2 fruit fly cellular contexts compared by ENCODE assay signal in genomic region chrX:1951391-1952066, dm6.
A peak's percentile ranks its signal among the peaks of the same experiment; 100 is the strongest.
TF ChIP-seq lines count a peak whose summit lies in the region.

No protein-coding gene starts in this region.

TF ChIP-seq in whole organism, embryonic, 481 proteins besides CTCF, POLR2A, EP300 and RAD21 (continued from another document and continues in another):
- TF ChIP-seq Dp (GFP tag; optimal IDR thresholded peaks at IDR 0.05; lab: Kevin White, UChicago) = peak; percentile 3
- TF ChIP-seq CG8089 (GFP tag; optimal IDR thresholded peaks at IDR 0.05; lab: Kevin White, UChicago) = peak; percentile 96
- peak; percentile 97 for TF ChIP-seq Hmr (GFP tag; optimal IDR thresholded peaks at IDR 0.05; lab: Kevin White, UChicago)
- TF ChIP-seq CG31441 (GFP tag; IDR thresholded peaks at IDR 0.05; lab: Robert Waterston, UW) = peak; percentile 97
- TF ChIP-seq klu (GFP tag; IDR thresholded peaks at IDR 0.05; lab: Robert Waterston, UW) = peak; percentile 80
- TF ChIP-seq CG15073 (GFP tag; optimal IDR thresholded peaks at IDR 0.05; lab: Kevin White, UChicago) = peak; percentile 50
- TF ChIP-seq croc (GFP tag; conservative IDR thresholded peaks at IDR 0.05; lab: Robert Waterston, UW) = peak; percentile 90
- peak; percentile 95 for TF ChIP-seq CG3281 (GFP tag; optimal IDR thresholded peaks at IDR 0.05; lab: Kevin White, UChicago)
- peak; percentile 96 for TF ChIP-seq Rfx (GFP tag; IDR thresholded peaks at IDR 0.05; lab: Robert Waterston, UW)
- TF ChIP-seq luna (GFP tag; optimal IDR thresholded peaks at IDR 0.05; lab: Kevin White, UChicago) = peak; percentile 80
- peak; percentile 96 for TF ChIP-seq stc (GFP tag; IDR thresholded peaks at IDR 0.05; lab: Robert Waterston, UW)
- TF ChIP-seq CG1647 (GFP tag; optimal IDR thresholded peaks at IDR 0.05; lab: Kevin White, UChicago) = peak; percentile 89
- TF ChIP-seq Atf-2 (GFP tag; optimal IDR thresholded peaks at IDR 0.05; lab: Kevin White, UChicago) = peak; percentile 93
- TF ChIP-seq fru (optimal IDR thresholded peaks at IDR 0.05; lab: Kevin White, UChicago) = no peak
- TF ChIP-seq dm (GFP tag; optimal IDR thresholded peaks at IDR 0.05; lab: Kevin White, UChicago) = peak; percentile 88
- no peak for TF ChIP-seq sna (GFP tag; IDR thresholded peaks at IDR 0.05; lab: Robert Waterston, UW; ENCODE audit: partially characterized antibody)
- TF ChIP-seq PHDP (tag; optimal IDR thresholded peaks at IDR 0.05; lab: Kevin White, UChicago) = peak; percentile 97
- peak; percentile 97 for TF ChIP-seq CG17359 (tag; optimal IDR thresholded peaks at IDR 0.05; lab: Kevin White, UChicago)
- peak; percentile 96 for TF ChIP-seq fd96Cb (tag; optimal IDR thresholded peaks at IDR 0.05; lab: Kevin White, UChicago)
- peak; percentile 85 for TF ChIP-seq CG9437 (GFP tag; optimal IDR thresholded peaks at IDR 0.05; lab: Kevin White, UChicago)
- peak; percentile 55 to 64 for TF ChIP-seq Trl (optimal IDR thresholded peaks at IDR 0.05; lab: Kevin White, UChicago)
- peak; percentile 96 for TF ChIP-seq Trl (GFP tag; optimal IDR thresholded peaks at IDR 0.05; lab: Kevin White, UChicago)
- TF ChIP-seq Kr (GFP tag; optimal IDR thresholded peaks at IDR 0.05; lab: Kevin White, UChicago) = peak; percentile 47
- peak; percentile 95 to 98 for TF ChIP-seq dpn (GFP tag; optimal IDR thresholded peaks at IDR 0.05; lab: Kevin White, UChicago)
- peak; percentile 73 for TF ChIP-seq CG2116 (GFP tag; optimal IDR thresholded peaks at IDR 0.05; lab: Kevin White, UChicago)
- TF ChIP-seq CG12299 (tag; optimal IDR thresholded peaks at IDR 0.05; lab: Kevin White, UChicago) = peak; percentile 89
- TF ChIP-seq gcm2 (GFP tag; optimal IDR thresholded peaks at IDR 0.05; lab: Kevin White, UChicago) = peak; percentile 85
- TF ChIP-seq CG18476 (GFP tag; optimal IDR thresholded peaks at IDR 0.05; lab: Kevin White, UChicago) = peak; percentile 89
- TF ChIP-seq Dref (GFP tag; IDR thresholded peaks at IDR 0.05; lab: Robert Waterston, UW) = no peak
- TF ChIP-seq Usf (GFP tag; optimal IDR thresholded peaks at IDR 0.05; lab: Kevin White, UChicago) = peak; percentile 81
- peak; percentile 95 for TF ChIP-seq Six4 (GFP tag; optimal IDR thresholded peaks at IDR 0.05; lab: Kevin White, UChicago)
- peak; percentile 92 for TF ChIP-seq disco-r (GFP tag; optimal IDR thresholded peaks at IDR 0.05; lab: Kevin White, UChicago)
- peak; percentile 91 for TF ChIP-seq CG1602 (GFP tag; optimal IDR thresholded peaks at IDR 0.05; lab: Kevin White, UChicago)
- peak; percentile 85 for TF ChIP-seq CG8281 (tag; optimal IDR thresholded peaks at IDR 0.05; lab: Kevin White, UChicago)
- TF ChIP-seq Eip74EF (GFP tag; optimal IDR thresholded peaks at IDR 0.05; lab: Kevin White, UChicago) = peak in 1 of 2 experiments; percentile 95
- peak; percentile 45; the same call in 1 of the 2 replicates for TF ChIP-seq GATAe (GFP tag; conservative IDR thresholded peaks at IDR 0.05; lab: Robert Waterston, UW)
- TF ChIP-seq knrl (GFP tag; IDR thresholded peaks at IDR 0.05; lab: Robert Waterston, UW; ENCODE audit: partially characterized antibody) = no peak
- peak; percentile 96 for TF ChIP-seq HLH3B (GFP tag; IDR thresholded peaks at IDR 0.05; lab: Robert Waterston, UW)
- peak; percentile 76 for TF ChIP-seq CG11085 (GFP tag; IDR thresholded peaks at IDR 0.05; lab: Robert Waterston, UW)
- peak; percentile 91 for TF ChIP-seq CG5953 (GFP tag; IDR thresholded peaks at IDR 0.05; lab: Robert Waterston, UW)
- peak; percentile 61; the same call in 1 of the 2 replicates for TF ChIP-seq Poxn (GFP tag; IDR thresholded peaks at IDR 0.05; lab: Robert Waterston, UW)
- peak; percentile 67 for TF ChIP-seq pros (GFP tag; optimal IDR thresholded peaks at IDR 0.05; lab: Kevin White, UChicago)
- peak; percentile 95 for TF ChIP-seq gsb-n (tag; optimal IDR thresholded peaks at IDR 0.05; lab: Kevin White, UChicago)
- TF ChIP-seq insv (GFP tag; optimal IDR thresholded peaks at IDR 0.05; lab: Kevin White, UChicago) = peak; percentile 39 to 55
- TF ChIP-seq rib (GFP tag; IDR thresholded peaks at IDR 0.05; lab: Robert Waterston, UW) = peak; percentile 77
- TF ChIP-seq CG8478 (optimal IDR thresholded peaks at IDR 0.05; lab: Kevin White, UChicago) = no peak
- TF ChIP-seq ftz-f1 (GFP tag; optimal IDR thresholded peaks at IDR 0.05; lab: Kevin White, UChicago) = peak; percentile 79
- peak; percentile 82 for TF ChIP-seq CG43689 (GFP tag; IDR thresholded peaks at IDR 0.05; lab: Robert Waterston, UW)
- peak; percentile 72 for TF ChIP-seq ro (GFP tag; IDR thresholded peaks at IDR 0.05; lab: Robert Waterston, UW)
- TF ChIP-seq otp (GFP tag; IDR thresholded peaks at IDR 0.05; lab: Robert Waterston, UW) = peak; percentile 94
- peak; percentile 95 for TF ChIP-seq CG18262 (tag; optimal IDR thresholded peaks at IDR 0.05; lab: Kevin White, UChicago)
- peak; percentile 90 for TF ChIP-seq CG10462 (GFP tag; optimal IDR thresholded peaks at IDR 0.05; lab: Kevin White, UChicago)
- peak; percentile 89 for TF ChIP-seq CG9817 (tag; optimal IDR thresholded peaks at IDR 0.05; lab: Kevin White, UChicago)
- TF ChIP-seq CG12744 (GFP tag; optimal IDR thresholded peaks at IDR 0.05; lab: Kevin White, UChicago) = peak; percentile 91
- TF ChIP-seq Nf-YC (tag; optimal IDR thresholded peaks at IDR 0.05; lab: Kevin White, UChicago) = peak; percentile 76
- peak; percentile 96 for TF ChIP-seq gem (tag; optimal IDR thresholded peaks at IDR 0.05; lab: Kevin White, UChicago)
- no peak for TF ChIP-seq prd (optimal IDR thresholded peaks at IDR 0.05; lab: Kevin White, UChicago)
- TF ChIP-seq prd (GFP tag; IDR thresholded peaks at IDR 0.05; lab: Robert Waterston, UW) = peak; percentile 91
- TF ChIP-seq crol (GFP tag; IDR thresholded peaks at IDR 0.05; lab: Robert Waterston, UW) = peak; percentile 68
- peak; percentile 92 for TF ChIP-seq CG4820 (GFP tag; optimal IDR thresholded peaks at IDR 0.05; lab: Kevin White, UChicago)
- peak; percentile 96 for TF ChIP-seq Side (GFP tag; optimal IDR thresholded peaks at IDR 0.05; lab: Kevin White, UChicago)
- peak in 1 of 2 experiments; percentile 64 for TF ChIP-seq crp (GFP tag; optimal IDR thresholded peaks at IDR 0.05; lab: Kevin White, UChicago)
- TF ChIP-seq ham (GFP tag; IDR thresholded peaks at IDR 0.05; lab: Robert Waterston, UW) = peak; percentile 73
- no peak for TF ChIP-seq Sin3A (optimal IDR thresholded peaks at IDR 0.05; lab: Kevin White, UChicago)
- peak; percentile 89 for TF ChIP-seq CG4854 (GFP tag; optimal IDR thresholded peaks at IDR 0.05; lab: Kevin White, UChicago)
- TF ChIP-seq CG13894 (tag; optimal IDR thresholded peaks at IDR 0.05; lab: Kevin White, UChicago) = peak; percentile 91

TF ChIP-seq in whole organism, prepupa, 60 proteins besides CTCF, POLR2A, EP300 and RAD21 (continued from another document):
- TF ChIP-seq CG34406 (GFP tag; optimal IDR thresholded peaks at IDR 0.05; lab: Kevin White, UChicago) = peak; percentile 99
- TF ChIP-seq dac (GFP tag; optimal IDR thresholded peaks at IDR 0.05; lab: Kevin White, UChicago) = peak; percentile 98
- peak; percentile 32 for TF ChIP-seq Hr38 (GFP tag; optimal IDR thresholded peaks at IDR 0.05; lab: Kevin White, UChicago)
- TF ChIP-seq Hr39 (GFP tag; optimal IDR thresholded peaks at IDR 0.05; lab: Kevin White, UChicago) = peak; percentile 99
- peak; percentile 99 for TF ChIP-seq CG8119 (GFP tag; IDR thresholded peaks at IDR 0.05; lab: Robert Waterston, UW)
- TF ChIP-seq CG6792 (GFP tag; optimal IDR thresholded peaks at IDR 0.05; lab: Kevin White, UChicago) = peak; percentile 99
- TF ChIP-seq salr (GFP tag; optimal IDR thresholded peaks at IDR 0.05; lab: Kevin White, UChicago) = peak; percentile 98 to 99
- TF ChIP-seq CG1621 (tag; optimal IDR thresholded peaks at IDR 0.05; lab: Kevin White, UChicago) = peak; percentile 99
